Fruit fly (Drosophila melanogaster): ENCODE data around the gene CRMP.

CRMP gene

dm6 chr3R:5613114-5613443 is 42.2 kb downstream of the CRMP start, which contains the start of gene Atu (continued):
- TF ChIP-seq exex (tag; optimal IDR thresholded peaks at IDR 0.05) (no peak), CG4617 (GFP tag; optimal IDR thresholded peaks at IDR 0.05; ENCODE audit: borderline replicate concordance) (no peak), CG9215 (GFP tag; IDR thresholded peaks at IDR 0.05) (no peak), grn (GFP tag; optimal IDR thresholded peaks at IDR 0.05) (no peak), Abd-B (GFP tag; optimal IDR thresholded peaks at IDR 0.05) (peak; percentile 73), sqz (GFP tag; optimal IDR thresholded peaks at IDR 0.05) (peak; percentile 8), disco-r (GFP tag; optimal IDR thresholded peaks at IDR 0.05) (no peak), mirr (GFP tag; optimal IDR thresholded peaks at IDR 0.05) (no peak), kni (GFP tag; optimal IDR thresholded peaks at IDR 0.05) (no peak), CG34376 (GFP tag; optimal IDR thresholded peaks at IDR 0.05) (no peak), ken (GFP tag; IDR thresholded peaks at IDR 0.05) (no peak), sr (GFP tag; IDR thresholded peaks at IDR 0.05) (no peak), Oli (tag; optimal IDR thresholded peaks at IDR 0.05) (no peak), CG1529 (GFP tag; optimal IDR thresholded peaks at IDR 0.05) (no peak), Mes4 (GFP tag; optimal IDR thresholded peaks at IDR 0.05) (no peak), CG10959 (GFP tag; IDR thresholded peaks at IDR 0.05) (no peak)

DNA sequence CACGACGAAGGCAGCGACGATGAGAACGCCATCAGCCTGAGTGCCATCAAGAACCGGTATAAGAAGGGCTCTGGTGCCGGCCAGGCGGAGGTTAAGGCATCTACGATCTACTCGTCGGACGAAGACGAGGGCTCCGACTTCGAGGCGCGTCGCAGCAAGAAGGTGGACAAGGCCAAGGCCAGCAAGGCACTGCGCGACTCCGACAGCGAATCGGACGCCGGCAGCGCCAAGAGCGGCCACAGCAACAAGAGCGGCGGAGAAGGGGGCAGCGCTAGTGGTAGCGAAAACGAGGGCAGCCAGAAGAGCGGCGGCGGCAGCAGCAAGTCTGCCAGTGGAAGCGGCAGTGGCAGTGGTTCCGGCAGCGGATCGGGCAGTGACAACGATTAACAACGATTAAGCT is 44.6 kb downstream of the CRMP start:
- 0 out of 2 replicates have a peak, but pooled peaks have one; percentile 9 for TF ChIP-seq crol (GFP tag; IDR thresholded peaks at IDR 0.05)
- TF ChIP-seq Deaf1 (tag; optimal IDR thresholded peaks at IDR 0.05): no peak
- TF ChIP-seq Med (GFP tag): peak; percentile 37
- no peak for TF ChIP-seq Awh (GFP tag; IDR thresholded peaks at IDR 0.05)
- no peak for TF ChIP-seq CG3838 (GFP tag; optimal IDR thresholded peaks at IDR 0.05)
- no peak for TF ChIP-seq CG7372 (GFP tag; IDR thresholded peaks at IDR 0.05)
- TF ChIP-seq gsb-n (tag; optimal IDR thresholded peaks at IDR 0.05): no peak
- TF ChIP-seq odd (GFP tag; optimal IDR thresholded peaks at IDR 0.05): no peak
- TF ChIP-seq CG13894 (tag; optimal IDR thresholded peaks at IDR 0.05): no peak
- peak; percentile 33; the same call in 1 of the 2 replicates for TF ChIP-seq Adf1 (GFP tag; IDR thresholded peaks at IDR 0.05)
- TF ChIP-seq CG8478 (optimal IDR thresholded peaks at IDR 0.05): peak; percentile 11

dm6 chr3R:5617923-5618623 is 47.2 kb downstream of the CRMP start:
- TF ChIP-seq Atf6 (GFP tag; IDR thresholded peaks at IDR 0.05): no peak
- peak; percentile 47 for TF ChIP-seq grau (tag; optimal IDR thresholded peaks at IDR 0.05)
- no peak for TF ChIP-seq CG17568 (GFP tag; optimal IDR thresholded peaks at IDR 0.05)
- TF ChIP-seq dati (GFP tag; IDR thresholded peaks at IDR 0.05): no peak
- no peak for TF ChIP-seq sna (GFP tag; IDR thresholded peaks at IDR 0.05; ENCODE audit: partially characterized antibody)
- 0 out of 3 replicates have a peak, but pooled peaks have one; percentile 30 for TF ChIP-seq row (GFP tag; IDR thresholded peaks at IDR 0.05)
- TF ChIP-seq CG8388 (GFP tag; optimal IDR thresholded peaks at IDR 0.05): no peak
- no peak for TF ChIP-seq org-1 (GFP tag; optimal IDR thresholded peaks at IDR 0.05)
- TF ChIP-seq CG31365 (tag; optimal IDR thresholded peaks at IDR 0.05): no peak
- no peak for TF ChIP-seq Abd-B (GFP tag; optimal IDR thresholded peaks at IDR 0.05)
- no peak for TF ChIP-seq Dek (tag; optimal IDR thresholded peaks at IDR 0.05)
- TF ChIP-seq CG7963 (GFP tag; IDR thresholded peaks at IDR 0.05; ENCODE audit: partially characterized antibody): no peak
- TF ChIP-seq Myb (GFP tag; optimal IDR thresholded peaks at IDR 0.05): no peak
- no peak for TF ChIP-seq pan (optimal IDR thresholded peaks at IDR 0.05)
- TF ChIP-seq pan (GFP tag; optimal IDR thresholded peaks at IDR 0.05 in 1 of 2, IDR thresholded peaks at IDR 0.05 in 1 of 2): peak in 1 of 2 experiments; percentile 14
- 0 out of 3 replicates have a peak, but pooled peaks have one; percentile 8 for TF ChIP-seq CG6175 (GFP tag; IDR thresholded peaks at IDR 0.05)
- TF ChIP-seq CG1602 (GFP tag; optimal IDR thresholded peaks at IDR 0.05): no peak
- peak; percentile 50 for TF ChIP-seq Ets65A (GFP tag)
- no peak for TF ChIP-seq Hr78 (GFP tag; optimal IDR thresholded peaks at IDR 0.05)
- no peak for TF ChIP-seq CG6854 (GFP tag; optimal IDR thresholded peaks at IDR 0.05)
- TF ChIP-seq H2.0 (GFP tag; IDR thresholded peaks at IDR 0.05): no peak
- no peak for TF ChIP-seq prd (optimal IDR thresholded peaks at IDR 0.05)
- TF ChIP-seq prd (GFP tag; IDR thresholded peaks at IDR 0.05): peak; percentile 23; the same call in 1 of the 3 replicates
- no peak for TF ChIP-seq Nf-YC (tag; optimal IDR thresholded peaks at IDR 0.05)
